Fruit fly (Drosophila melanogaster) whole organism, embryonic: ENCODE data around the gene CG13002.

Experiments
- B-H2 ChIP-seq: fragments of 200-800 bp; sonication (Bioruptor generic); optimal IDR thresholded peaks from 2 replicates; lab custom pipeline; 2018; ENCODE audit warnings: missing biosample characterization, mild to moderate bottlenecking, missing genetic modification characterization
- CG10979 ChIP-seq: fragments of 200-800 bp; sonication (Bioruptor generic); optimal IDR thresholded peaks from 2 replicates; lab custom pipeline; 2018; ENCODE audit warnings: missing biosample characterization, mild to moderate bottlenecking, missing genetic modification characterization, moderate library complexity
- CG11696 ChIP-seq: fragments of 200-800 bp; sonication (Bioruptor generic); IDR thresholded peaks from 2 replicates; pipeline ENCODE4 v1.3.6; 2022; ENCODE audit warnings: missing biosample characterization, missing genetic modification characterization
- CG13287 ChIP-seq: fragments of 200-800 bp; sonication (Bioruptor generic); IDR thresholded peaks from 2 replicates; pipeline ENCODE4 v1.3.6; 2022; ENCODE audit warnings: missing biosample characterization, missing genetic modification characterization; ENCODE audit not compliant: partially characterized antibody
- CG13296 ChIP-seq: fragments of 200-800 bp; sonication (Bioruptor generic); optimal IDR thresholded peaks from 3 replicates; lab custom pipeline; 2018; ENCODE audit warnings: missing biosample characterization, mild to moderate bottlenecking, missing genetic modification characterization
- CG13894 ChIP-seq: fragments of 200-800 bp; sonication (Bioruptor generic); optimal IDR thresholded peaks from 3 replicates; lab custom pipeline; 2018; ENCODE audit warnings: missing biosample characterization, mild to moderate bottlenecking, missing genetic modification characterization, moderate library complexity
- CG14710 ChIP-seq: fragments of 200-800 bp; sonication (Bioruptor generic); optimal IDR thresholded peaks from 3 replicates; lab custom pipeline; 2019; ENCODE audit warnings: missing biosample characterization, mild to moderate bottlenecking, missing genetic modification characterization, moderate library complexity
- CG14860 ChIP-seq: fragments of 200-800 bp; sonication (Bioruptor generic); IDR thresholded peaks from 3 replicates; pipeline ENCODE4 v1.3.6; 2022; ENCODE audit warnings: missing biosample characterization, missing genetic modification characterization; ENCODE audit not compliant: partially characterized antibody
- CG15479 ChIP-seq: fragments of 200-800 bp; sonication (Bioruptor generic); optimal IDR thresholded peaks from 3 replicates; lab custom pipeline; 2019; ENCODE audit warnings: missing biosample characterization, mild to moderate bottlenecking, missing genetic modification characterization, moderate library complexity
- CG18262 ChIP-seq: fragments of 200-800 bp; optimal IDR thresholded peaks from 3 replicates; lab custom pipeline; 2019; ENCODE audit warnings: missing biosample characterization, mild to moderate bottlenecking, missing genetic modification characterization, moderate library complexity
- CG2712 ChIP-seq: fragments of 200-800 bp; optimal IDR thresholded peaks from 3 replicates; lab custom pipeline; 2019; ENCODE audit warnings: missing biosample characterization, mild to moderate bottlenecking, missing genetic modification characterization, moderate library complexity
- CG3065 ChIP-seq: fragments of 200-800 bp; sonication (Bioruptor generic); optimal IDR thresholded peaks from 2 replicates; lab custom pipeline; 2016; ENCODE audit warnings: missing biosample characterization, missing genetic modification characterization
- CG33213 ChIP-seq: fragments of 200-800 bp; sonication (Bioruptor generic); optimal IDR thresholded peaks from 3 replicates; lab custom pipeline; 2016; ENCODE audit warnings: missing biosample characterization, missing genetic modification characterization
- CG34422 ChIP-seq: fragments of 200-800 bp; sonication (Bioruptor generic); IDR thresholded peaks from 3 replicates; pipeline ENCODE4 v1.3.6; 2022; ENCODE audit warnings: missing biosample characterization, missing genetic modification characterization
- CG4424 ChIP-seq: fragments of 200-800 bp; sonication (Bioruptor generic); optimal IDR thresholded peaks from 3 replicates; lab custom pipeline; 2016; ENCODE audit warnings: missing biosample characterization, missing genetic modification characterization
- CG5953 ChIP-seq: fragments of 200-800 bp; sonication (Bioruptor generic); IDR thresholded peaks from 2 replicates; pipeline ENCODE4 v1.3.6; 2022; ENCODE audit warnings: missing biosample characterization, missing genetic modification characterization
- CG9727 ChIP-seq: fragments of 200-800 bp; sonication (Bioruptor generic); optimal IDR thresholded peaks from 3 replicates; lab custom pipeline; 2017; ENCODE audit warnings: missing biosample characterization, mild to moderate bottlenecking, missing genetic modification characterization
- Dref ChIP-seq: fragments of 200-800 bp; sonication (Bioruptor generic); IDR thresholded peaks from 2 replicates; pipeline ENCODE4 v1.3.6; 2022; ENCODE audit warnings: missing biosample characterization, missing genetic modification characterization
- E2f2 ChIP-seq: fragments of 200-800 bp; sonication (Bioruptor generic); IDR thresholded peaks from 2 replicates; pipeline ENCODE4 v1.3.6; 2022; ENCODE audit warnings: missing biosample characterization, missing genetic modification characterization
- Ets65A ChIP-seq: fragments of 200-800 bp; sonication (Bioruptor generic); peaks from one replicate; lab custom pipeline; 2016; ENCODE audit warnings: missing biosample characterization, missing genetic modification characterization
- Hr78 ChIP-seq, 2 experiments: fragments of 200-800 bp in 1 of 2; fragments of >200 bp in 1 of 2; sonication (Bioruptor generic) in 1 of 2; optimal IDR thresholded peaks; 2 replicates each; lab custom pipeline; 2017 to 2019; ENCODE audit warnings: missing biosample characterization in 2 of 2, missing genetic modification characterization in 2 of 2, mild to moderate bottlenecking in 1 of 2, moderate library complexity in 1 of 2
- Med ChIP-seq: fragments of 200-800 bp; sonication (Bioruptor generic); peaks from one replicate; lab custom pipeline; 2016; ENCODE audit warnings: missing biosample characterization, missing genetic modification characterization, mild to moderate bottlenecking, inconsistent platforms, moderate library complexity
- Neu2 ChIP-seq: fragments of 200-800 bp; sonication (Bioruptor generic); optimal IDR thresholded peaks from 3 replicates; lab custom pipeline; 2016; ENCODE audit warnings: missing biosample characterization, missing genetic modification characterization, borderline replicate concordance
- Oli ChIP-seq: fragments of 200-800 bp; sonication (Bioruptor generic); optimal IDR thresholded peaks from 2 replicates; lab custom pipeline; 2018; ENCODE audit warnings: missing biosample characterization, mild to moderate bottlenecking, missing genetic modification characterization, moderate library complexity
- Pdp1 ChIP-seq, 2 experiments: fragments of 200-800 bp; sonication (Bioruptor generic); optimal IDR thresholded peaks; 3 replicates each; lab custom pipeline; 2016; ENCODE audit warnings: missing biosample characterization in 2 of 2, missing genetic modification characterization in 2 of 2, mild to moderate bottlenecking in 1 of 2, moderate library complexity in 1 of 2
- Sox100B ChIP-seq: fragments of 200-800 bp; sonication (Bioruptor generic); optimal IDR thresholded peaks from 3 replicates; lab custom pipeline; 2018; ENCODE audit warnings: missing biosample characterization, mild to moderate bottlenecking, missing genetic modification characterization
- Xrp1 ChIP-seq: fragments of 200-800 bp; sonication (Bioruptor generic); IDR thresholded peaks from 2 replicates; pipeline ENCODE4 v1.3.6; 2022; ENCODE audit warnings: missing biosample characterization, missing genetic modification characterization
- ci ChIP-seq: fragments of 200-800 bp; sonication (Bioruptor generic); IDR thresholded peaks from 3 replicates; pipeline ENCODE4 v1.3.6; 2022; ENCODE audit warnings: missing biosample characterization, missing genetic modification characterization
- en ChIP-seq: fragments of 200-800 bp; sonication (Bioruptor generic); optimal IDR thresholded peaks from 2 replicates; lab custom pipeline; 2016; ENCODE audit warnings: missing biosample characterization, missing genetic modification characterization
- gem ChIP-seq: fragments of 200-800 bp; sonication (Bioruptor generic); optimal IDR thresholded peaks from 2 replicates; lab custom pipeline; 2019; ENCODE audit warnings: missing biosample characterization, mild to moderate bottlenecking, missing genetic modification characterization, moderate library complexity
- ham ChIP-seq: fragments of 200-800 bp; sonication (Bioruptor generic); IDR thresholded peaks from 2 replicates; pipeline ENCODE4 v1.3.6; 2022; ENCODE audit warnings: missing biosample characterization, missing genetic modification characterization
- hth ChIP-seq: fragments of >200 bp; optimal IDR thresholded peaks from 2 replicates; lab custom pipeline; 2017; ENCODE audit warnings: inconsistent platforms
- maf-S ChIP-seq: fragments of 200-800 bp; sonication (Bioruptor generic); optimal IDR thresholded peaks from 2 replicates; lab custom pipeline; 2016; ENCODE audit warnings: missing biosample characterization, missing genetic modification characterization
- nmo ChIP-seq: fragments of 200-800 bp; sonication (Bioruptor generic); optimal IDR thresholded peaks from 2 replicates; lab custom pipeline; 2018; ENCODE audit warnings: missing biosample characterization, mild to moderate bottlenecking, missing genetic modification characterization, moderate library complexity
- oc ChIP-seq: fragments of 200-800 bp; sonication (Bioruptor generic); optimal IDR thresholded peaks from 2 replicates; lab custom pipeline; 2018; ENCODE audit warnings: missing biosample characterization, mild to moderate bottlenecking, missing genetic modification characterization, moderate library complexity
- pfk ChIP-seq: fragments of 200-800 bp; sonication (Bioruptor generic); optimal IDR thresholded peaks from 2 replicates; lab custom pipeline; 2018; ENCODE audit warnings: missing biosample characterization, mild to moderate bottlenecking, missing genetic modification characterization, moderate library complexity
- phol ChIP-seq: fragments of 200-800 bp; sonication (Bioruptor generic); optimal IDR thresholded peaks from 3 replicates; lab custom pipeline; 2018; ENCODE audit warnings: missing biosample characterization, mild to moderate bottlenecking, missing genetic modification characterization, moderate library complexity
- sens ChIP-seq: fragments of 200-800 bp; sonication (Bioruptor generic); peaks from one replicate; lab custom pipeline; 2016; ENCODE audit warnings: missing biosample characterization, missing genetic modification characterization
- trh ChIP-seq: fragments of 200-800 bp; sonication (Bioruptor generic); optimal IDR thresholded peaks from 2 replicates; lab custom pipeline; 2016; ENCODE audit warnings: missing biosample characterization, missing genetic modification characterization
- ttk ChIP-seq: fragments of 200-800 bp; sonication (Bioruptor generic); IDR thresholded peaks from 2 replicates; pipeline ENCODE4 v2.1.2; 2022; ENCODE audit warnings: missing biosample characterization, missing genetic modification characterization
- tup ChIP-seq: fragments of 200-800 bp; sonication (Bioruptor generic); optimal IDR thresholded peaks from 2 replicates; lab custom pipeline; 2016; ENCODE audit warnings: missing biosample characterization, mild to moderate bottlenecking, missing genetic modification characterization, moderate library complexity
- vvl ChIP-seq: fragments of 200-800 bp; sonication (Bioruptor generic); IDR thresholded peaks from 2 replicates; pipeline ENCODE4 v1.3.6; 2022; ENCODE audit warnings: missing biosample characterization, missing genetic modification characterization
- zen ChIP-seq: fragments of 200-800 bp; sonication (Bioruptor generic); optimal IDR thresholded peaks from 3 replicates; lab custom pipeline; 2018; ENCODE audit warnings: missing biosample characterization, mild to moderate bottlenecking, missing genetic modification characterization, moderate library complexity

CG13002 gene

DNA sequence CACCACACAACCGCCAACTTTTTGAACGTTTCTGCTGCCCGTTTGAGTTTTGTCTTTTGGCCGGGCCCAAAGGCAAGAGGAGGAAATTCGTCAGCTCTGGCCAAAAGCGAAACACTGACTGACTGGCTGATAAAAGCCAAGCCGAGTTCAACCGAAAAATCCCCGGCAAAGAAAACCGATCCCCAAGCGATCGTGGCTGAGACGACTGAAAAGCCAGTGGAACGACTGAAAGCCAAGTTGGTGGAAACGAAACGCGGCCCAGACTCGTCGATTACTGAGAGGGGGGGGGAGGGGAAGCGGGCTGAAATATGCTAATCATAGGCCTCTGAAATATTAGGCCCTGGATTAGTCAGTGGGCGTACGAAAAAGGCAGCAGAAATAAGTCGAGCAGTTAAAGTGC, 13.2 kb upstream of the CG13002 start, which contains the start of gene CG13003 (continued):
- no peak for TF ChIP-seq Dref (GFP tag; lab: Robert Waterston, UW)
- TF ChIP-seq E2f2: peak; percentile 15; the same call in 1 of the 2 replicates
- TF ChIP-seq CG11696 (GFP tag; lab: Robert Waterston, UW): no peak
- peak; percentile 94 for TF ChIP-seq pfk (GFP tag; lab: Kevin White, UChicago)
- no peak for TF ChIP-seq CG13296 (GFP tag; lab: Kevin White, UChicago)
- TF ChIP-seq Hr78 (GFP tag; optimal IDR thresholded peaks at IDR 0.05; lab: Kevin White, UChicago): peak in 1 of 2 experiments; percentile 10
- TF ChIP-seq B-H2 (GFP tag; lab: Kevin White, UChicago): no peak
- no peak for TF ChIP-seq zen (tag; lab: Kevin White, UChicago)
- TF ChIP-seq CG34422: 0 out of 3 replicates have a peak, but pooled peaks have one; percentile 20
- no peak for TF ChIP-seq en (GFP tag; lab: Kevin White, UChicago)
- TF ChIP-seq vvl (GFP tag; lab: Robert Waterston, UW): peak; percentile 91
- peak; percentile 11; the same call in 1 of the 3 replicates for TF ChIP-seq ci (GFP tag; lab: Robert Waterston, UW)
- TF ChIP-seq CG9727 (GFP tag; lab: Kevin White, UChicago): no peak
- no peak for TF ChIP-seq hth (lab: Kevin White, UChicago)
- TF ChIP-seq CG5953 (GFP tag; lab: Robert Waterston, UW): no peak
- no peak for TF ChIP-seq CG15479 (GFP tag; lab: Kevin White, UChicago)
- TF ChIP-seq ham (GFP tag; lab: Robert Waterston, UW): no peak
- no peak for TF ChIP-seq CG14860
- no peak for TF ChIP-seq Neu2
- no peak for TF ChIP-seq nmo
- TF ChIP-seq maf-S (GFP tag; lab: Kevin White, UChicago): no peak
- TF ChIP-seq oc (tag; lab: Kevin White, UChicago): peak; percentile 54
- TF ChIP-seq CG13894: peak; percentile 5

- TF ChIP-seq CG14710: peak; percentile 23
- peak; percentile 23 for TF ChIP-seq gem (tag; lab: Kevin White, UChicago)
- TF ChIP-seq Xrp1 (GFP tag; lab: Robert Waterston, UW): peak; percentile 13; the same call in 1 of the 2 replicates
- peak; percentile 68 for TF ChIP-seq Med (GFP tag; lab: Kevin White, UChicago)
- TF ChIP-seq sens (GFP tag; lab: Kevin White, UChicago): peak; percentile 43
- no peak for TF ChIP-seq ttk (GFP tag; lab: Robert Waterston, UW)
- peak; percentile 15 for TF ChIP-seq Sox100B (GFP tag; lab: Kevin White, UChicago)
- TF ChIP-seq CG10979 (tag; lab: Kevin White, UChicago): peak; percentile 47
- peak; percentile 3 for TF ChIP-seq Oli
- peak; percentile 22 for TF ChIP-seq phol (tag; lab: Kevin White, UChicago)
- no peak for TF ChIP-seq CG33213 (GFP tag; lab: Kevin White, UChicago)
- TF ChIP-seq CG13287 (GFP tag; lab: Robert Waterston, UW): no peak
- TF ChIP-seq trh: no peak
- peak; percentile 7 for TF ChIP-seq CG2712 (tag; lab: Kevin White, UChicago)
- TF ChIP-seq Pdp1 (GFP tag; optimal IDR thresholded peaks at IDR 0.05; lab: Kevin White, UChicago): peak in 1 of 2 experiments; percentile 19
- peak; percentile 18 for TF ChIP-seq CG18262
- peak; percentile 80 for TF ChIP-seq Ets65A (GFP tag; lab: Kevin White, UChicago)
- peak; percentile 1 for TF ChIP-seq CG4424 (GFP tag; lab: Kevin White, UChicago)
- TF ChIP-seq tup: no peak
- TF ChIP-seq CG3065 (GFP tag; lab: Kevin White, UChicago): no peak
Measured at dm6 chrX:16880013-16880412, 9.6 kb upstream of the CG13002 start.
